Worm (Caenorhabditis elegans): Measurements from ENCODE around the gene ints-2.

ints-2 gene

DNA sequence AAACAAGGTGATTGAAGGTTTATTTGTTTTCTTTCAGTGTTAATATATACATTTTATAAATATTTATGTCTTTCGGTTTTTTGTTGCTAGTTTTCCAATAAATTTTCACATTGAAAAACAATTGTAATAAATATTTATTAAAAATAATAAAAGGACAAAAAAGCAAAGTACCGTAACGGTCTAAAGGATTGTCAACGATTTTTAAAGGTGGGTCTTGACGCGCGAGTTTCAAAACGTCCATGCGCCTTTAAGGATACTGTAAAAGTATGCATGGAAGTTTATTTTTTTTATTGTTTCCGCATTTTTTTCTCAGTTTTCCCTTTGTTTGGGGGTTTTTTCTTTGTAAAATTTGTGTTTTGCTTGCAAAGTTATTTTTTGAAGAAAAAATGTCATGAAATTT, 7.4 kb downstream of the ints-2 start:
- TF ChIP-seq ztf-16 (tag; optimal IDR thresholded peaks at IDR 0.05) = no peak
- no peak for TF ChIP-seq ceh-30 (tag; optimal IDR thresholded peaks at IDR 0.05)
- no peak for TF ChIP-seq ceh-14 (tag; optimal IDR thresholded peaks at IDR 0.05)
- no peak for TF ChIP-seq ceh-45 (GFP tag; IDR thresholded peaks at IDR 0.05)
- no peak for TF ChIP-seq C38D4.7 (GFP tag; optimal IDR thresholded peaks at IDR 0.05)
- TF ChIP-seq pag-3 (tag; optimal IDR thresholded peaks at IDR 0.05; ENCODE audit: borderline replicate concordance) = no peak
- TF ChIP-seq rnt-1 (tag; optimal IDR thresholded peaks at IDR 0.05) = no peak
- TF ChIP-seq ceh-24 (tag; optimal IDR thresholded peaks at IDR 0.05) = no peak

DNA sequence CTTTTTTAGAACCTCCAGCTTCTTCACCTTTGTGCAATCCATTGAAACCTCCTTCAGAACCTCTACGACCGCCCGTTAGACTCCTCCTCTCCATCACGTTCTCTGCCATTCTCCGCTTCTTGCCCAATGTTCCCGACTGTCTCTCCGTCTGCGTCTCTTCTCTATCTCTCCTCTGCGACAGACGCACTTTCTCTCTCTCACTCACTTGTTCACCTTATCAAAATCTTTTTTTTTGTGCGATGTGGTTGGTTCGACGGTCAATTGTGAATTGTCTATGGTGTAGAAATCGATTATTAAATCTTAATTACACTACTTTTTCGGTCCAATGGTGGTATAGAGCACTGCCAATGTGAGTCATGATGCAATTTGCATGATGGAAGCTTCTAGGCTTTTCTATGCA, 8.0 kb downstream of the ints-2 start, which contains the start of gene atfs-1:
Gene atfs-1 (plus strand): TSS at position 213 of the 400 bp plus-strand sequence.
- TF ChIP-seq dve-1 (tag; optimal IDR thresholded peaks at IDR 0.05) (peak; percentile 8), K02D7.2 (tag; optimal IDR thresholded peaks at IDR 0.05) (no peak), pha-2 (tag; optimal IDR thresholded peaks at IDR 0.05) (no peak), pqm-1 (tag; optimal IDR thresholded peaks at IDR 0.05) (peak; percentile 11), tbx-2 (tag; optimal IDR thresholded peaks at IDR 0.05) (peak; percentile 44), unc-42 (tag; optimal IDR thresholded peaks at IDR 0.05) (peak; percentile 48), unc-86 (tag; optimal IDR thresholded peaks at IDR 0.05) (no peak), lim-6 (tag; optimal IDR thresholded peaks at IDR 0.05) (no peak), pha-4 (tag; optimal IDR thresholded peaks at IDR 0.05) (no peak), nhr-232 (tag; optimal IDR thresholded peaks at IDR 0.05) (no peak), nfya-1 (tag; optimal IDR thresholded peaks at IDR 0.05) (peak; percentile 25), ceh-9 (tag; optimal IDR thresholded peaks at IDR 0.05) (no peak), unc-55 (GFP tag; optimal IDR thresholded peaks at IDR 0.05) (peak; percentile 55), ceh-31 (tag; optimal IDR thresholded peaks at IDR 0.05) (peak; percentile 54), ztf-16 (tag; optimal IDR thresholded peaks at IDR 0.05) (no peak), ceh-18 (tag; optimal IDR thresholded peaks at IDR 0.05) (peak; percentile 53)

DNA sequence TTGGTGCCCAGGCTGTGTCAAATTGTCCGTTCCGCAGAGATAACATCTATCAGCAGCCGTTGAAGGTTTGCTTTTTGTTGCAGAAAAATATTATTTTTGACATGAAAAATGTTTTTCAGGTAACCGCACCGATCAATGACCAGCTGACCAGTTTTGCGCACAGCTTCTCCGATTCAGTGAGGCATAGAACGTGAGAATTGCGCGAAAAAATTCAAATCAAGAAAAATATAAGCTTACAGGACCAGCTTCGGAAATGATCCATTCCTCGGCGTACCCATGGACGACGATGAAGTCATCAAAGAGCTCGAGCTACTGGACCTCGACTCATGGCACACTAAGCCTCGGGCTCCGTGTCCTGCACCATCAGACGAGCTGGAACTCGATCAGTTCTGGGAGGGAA, 9.0 kb downstream of the ints-2 start:
- TF ChIP-seq ztf-16 (tag; optimal IDR thresholded peaks at IDR 0.05) (no peak), hlh-30 (tag; optimal IDR thresholded peaks at IDR 0.05; ENCODE audit: insufficient read depth) (no peak), ttx-3 (tag; optimal IDR thresholded peaks at IDR 0.05) (no peak), tbx-7 (tag; optimal IDR thresholded peaks at IDR 0.05) (no peak), C08G9.2 (tag; optimal IDR thresholded peaks at IDR 0.05) (no peak), pha-2 (tag; optimal IDR thresholded peaks at IDR 0.05) (no peak), elt-2 (tag; optimal IDR thresholded peaks at IDR 0.05) (no peak), ceh-6 (GFP tag; optimal IDR thresholded peaks at IDR 0.05) (no peak), eyg-1 (tag; optimal IDR thresholded peaks at IDR 0.05) (no peak), fkh-10 (GFP tag; optimal IDR thresholded peaks at IDR 0.05) (no peak), unc-42 (tag; optimal IDR thresholded peaks at IDR 0.05) (no peak), mec-3 (tag; optimal IDR thresholded peaks at IDR 0.05; ENCODE audit: borderline replicate concordance) (no peak), ceh-19 (GFP tag; optimal IDR thresholded peaks at IDR 0.05) (no peak), F13H6.1 (tag; optimal IDR thresholded peaks at IDR 0.05) (no peak), unc-86 (tag; optimal IDR thresholded peaks at IDR 0.05) (no peak)

DNA sequence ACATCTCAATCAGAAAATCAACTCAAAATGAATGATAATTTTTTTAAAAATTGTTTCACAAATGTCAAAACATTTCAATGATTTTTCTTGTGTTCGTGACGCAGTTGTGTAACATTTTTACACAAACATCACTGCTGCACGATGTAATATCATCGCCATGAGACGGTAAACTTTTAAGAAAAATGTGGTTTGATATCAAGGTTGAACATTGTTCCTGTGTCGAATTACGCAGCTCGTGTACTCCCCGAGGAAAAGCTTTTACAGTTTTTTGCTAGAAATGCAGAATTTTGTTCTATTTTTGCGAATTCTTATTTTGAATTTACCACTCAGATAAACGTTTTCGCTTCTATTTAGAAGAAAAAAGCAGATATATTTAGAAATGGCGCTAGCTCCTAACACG, 12.2 kb downstream of the ints-2 start:
- TF ChIP-seq ttx-3 (tag; optimal IDR thresholded peaks at IDR 0.05) (no peak), K02D7.2 (tag; optimal IDR thresholded peaks at IDR 0.05) (no peak), ceh-9 (tag; optimal IDR thresholded peaks at IDR 0.05) (no peak), unc-42 (tag; optimal IDR thresholded peaks at IDR 0.05) (no peak), ceh-45 (GFP tag; IDR thresholded peaks at IDR 0.05) (no peak), ceh-24 (tag; optimal IDR thresholded peaks at IDR 0.05) (no peak), F13H6.1 (tag; optimal IDR thresholded peaks at IDR 0.05) (no peak), sox-2 (GFP tag; IDR thresholded peaks at IDR 0.05) (no peak), unc-55 (GFP tag; optimal IDR thresholded peaks at IDR 0.05) (no peak), pha-2 (tag; optimal IDR thresholded peaks at IDR 0.05) (no peak), ref-2 (tag; optimal IDR thresholded peaks at IDR 0.05) (no peak), nhr-232 (tag; optimal IDR thresholded peaks at IDR 0.05) (no peak), Y22D7AL.16 (tag; optimal IDR thresholded peaks at IDR 0.05) (no peak), T23F11.4 (GFP tag; optimal IDR thresholded peaks at IDR 0.05) (no peak), nfya-1 (tag; optimal IDR thresholded peaks at IDR 0.05) (no peak)

Measured in whole organism, late embryonic.